Fruit fly (Drosophila melanogaster): ENCODE results near the gene XNP.

Gene XNP

DNA sequence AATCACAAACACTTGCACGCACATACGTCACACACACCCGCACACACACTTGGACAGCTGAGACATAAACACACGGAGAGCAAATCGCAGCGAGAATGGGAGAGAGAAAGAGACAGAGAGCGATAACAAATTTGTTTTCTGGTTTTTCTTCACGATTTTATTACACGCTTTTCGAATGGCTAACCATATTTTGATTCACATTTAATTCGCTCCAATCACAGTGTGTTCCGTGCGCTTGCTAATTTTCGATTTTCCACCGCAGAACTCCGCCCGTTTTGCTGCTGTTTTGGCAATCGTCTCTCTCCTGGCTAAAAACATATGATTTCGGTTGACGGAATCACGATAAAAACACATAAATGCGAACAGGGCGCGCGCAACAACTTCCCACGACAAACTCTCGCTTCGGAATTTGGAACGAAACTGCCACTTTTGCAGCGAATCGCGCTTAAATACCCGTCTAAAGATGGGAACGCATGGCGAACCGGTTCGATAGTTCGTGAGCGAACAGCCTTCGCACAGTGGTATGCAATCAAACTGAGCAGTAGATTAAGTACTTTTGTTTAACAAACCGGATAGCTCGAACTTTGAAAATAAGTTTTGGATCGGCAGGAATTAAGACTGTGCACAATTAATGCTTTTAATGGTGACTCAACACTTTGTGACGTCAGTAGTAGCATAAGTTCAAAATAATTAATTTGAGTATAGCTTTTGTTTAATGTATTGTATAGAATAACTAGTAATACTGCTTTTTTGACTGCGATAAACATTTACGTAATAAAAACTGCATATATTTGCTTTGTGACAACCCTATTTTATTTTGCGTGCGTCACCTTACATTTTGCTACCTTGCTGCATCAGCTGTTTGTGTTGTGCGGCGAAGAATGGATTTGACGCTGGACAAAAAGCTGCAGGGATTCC is 9.7 kb downstream of the XNP start, which contains the start of the genes Fur1 and Vps33B (continued):
- peak; percentile 96 for TF ChIP-seq tup (GFP tag; optimal IDR thresholded peaks at IDR 0.05)
- peak; percentile 98 for TF ChIP-seq CoRest (tag; optimal IDR thresholded peaks at IDR 0.05)
- peak; percentile 80 for TF ChIP-seq Lim3 (GFP tag; IDR thresholded peaks at IDR 0.05)
- TF ChIP-seq klu (GFP tag; IDR thresholded peaks at IDR 0.05) = peak; percentile 95
- TF ChIP-seq Drgx (GFP tag; IDR thresholded peaks at IDR 0.05) = peak; percentile 95
- TF ChIP-seq CG31224 (GFP tag; IDR thresholded peaks at IDR 0.05) = peak; percentile 86
- peak; percentile 90 for TF ChIP-seq CG15073 (GFP tag; optimal IDR thresholded peaks at IDR 0.05)
- TF ChIP-seq CG6854 (GFP tag; optimal IDR thresholded peaks at IDR 0.05) = peak; percentile 94
- peak; percentile 62 for TF ChIP-seq pfk (GFP tag; optimal IDR thresholded peaks at IDR 0.05)
- peak; percentile 98 for TF ChIP-seq NC2α (GFP tag; optimal IDR thresholded peaks at IDR 0.05)
- TF ChIP-seq CG13123 (GFP tag; optimal IDR thresholded peaks at IDR 0.05) = peak; percentile 94
- peak; percentile 98 for TF ChIP-seq Chrac-16 (GFP tag; optimal IDR thresholded peaks at IDR 0.05)
- TF ChIP-seq Antp (GFP tag; optimal IDR thresholded peaks at IDR 0.05) = peak; percentile 98
- TF ChIP-seq zen2 (GFP tag; IDR thresholded peaks at IDR 0.05; ENCODE audit: partially characterized antibody) = peak; percentile 74
- TF ChIP-seq amos (GFP tag; IDR thresholded peaks at IDR 0.05; ENCODE audit: partially characterized antibody) = peak; percentile 88
- peak; percentile 93 for TF ChIP-seq CG3847 (GFP tag; IDR thresholded peaks at IDR 0.05)
- peak; percentile 97 for TF ChIP-seq CG2678 (tag; optimal IDR thresholded peaks at IDR 0.05)
- peak; percentile 97; the same call in 1 of the 2 replicates for TF ChIP-seq vvl (GFP tag; IDR thresholded peaks at IDR 0.05)
- peak; percentile 95 for TF ChIP-seq HLH3B (GFP tag; IDR thresholded peaks at IDR 0.05)
- TF ChIP-seq shn (GFP tag; optimal IDR thresholded peaks at IDR 0.05) = peak; percentile 99
- peak; percentile 85 for TF ChIP-seq sima (GFP tag; optimal IDR thresholded peaks at IDR 0.05)
- TF ChIP-seq Fer2 (tag; optimal IDR thresholded peaks at IDR 0.05) = peak; percentile 93
- peak; percentile 96 for TF ChIP-seq crc (GFP tag; optimal IDR thresholded peaks at IDR 0.05)
- peak; percentile 98 for TF ChIP-seq CG16815 (GFP tag; optimal IDR thresholded peaks at IDR 0.05)
- TF ChIP-seq D (optimal IDR thresholded peaks at IDR 0.05) = no peak
- peak; percentile 95 for TF ChIP-seq D (GFP tag; optimal IDR thresholded peaks at IDR 0.05)
- peak; percentile 88 for TF ChIP-seq CG42726 (GFP tag; IDR thresholded peaks at IDR 0.05; ENCODE audit: partially characterized antibody)
- TF ChIP-seq Nf-YB (GFP tag; optimal IDR thresholded peaks at IDR 0.05) = peak; percentile 84
- no peak; the same call in 1 of the 2 replicates for TF ChIP-seq Gsc (GFP tag; IDR thresholded peaks at IDR 0.05)
- TF ChIP-seq Fer1 (GFP tag; optimal IDR thresholded peaks at IDR 0.05) = peak; percentile 96
- TF ChIP-seq bigmax (GFP tag; optimal IDR thresholded peaks at IDR 0.05) = no peak
- peak; percentile 93 for TF ChIP-seq Spps (tag; optimal IDR thresholded peaks at IDR 0.05)
- peak; percentile 99 for TF ChIP-seq CG17361 (GFP tag; IDR thresholded peaks at IDR 0.05)
- TF ChIP-seq Scr (GFP tag; IDR thresholded peaks at IDR 0.05; ENCODE audit: partially characterized antibody) = peak; percentile 79
- TF ChIP-seq Max (GFP tag; optimal IDR thresholded peaks at IDR 0.05) = peak; percentile 99
- peak; percentile 95 for TF ChIP-seq Dbx (GFP tag; IDR thresholded peaks at IDR 0.05)
- peak; percentile 95 for TF ChIP-seq Dek (tag; optimal IDR thresholded peaks at IDR 0.05)
- TF ChIP-seq Dfd (GFP tag; optimal IDR thresholded peaks at IDR 0.05) = no peak
- no peak; the same call in 1 of the 2 replicates for TF ChIP-seq CG4360 (GFP tag; IDR thresholded peaks at IDR 0.05)
- peak; percentile 70; the same call in 1 of the 2 replicates for TF ChIP-seq CG11696 (GFP tag; IDR thresholded peaks at IDR 0.05)
- peak; percentile 92 for TF ChIP-seq CG17385 (GFP tag; optimal IDR thresholded peaks at IDR 0.05)
- no peak for TF ChIP-seq CG8478 (optimal IDR thresholded peaks at IDR 0.05)
- TF ChIP-seq CG4404 (GFP tag; IDR thresholded peaks at IDR 0.05) = peak; percentile 94
- peak; percentile 96 for TF ChIP-seq Ets97D (GFP tag; optimal IDR thresholded peaks at IDR 0.05)
- TF ChIP-seq CG11560 (tag; IDR thresholded peaks at IDR 0.05) = no peak; the same call in 2 of the 3 replicates
- peak; percentile 97 for TF ChIP-seq NC2β (GFP tag; optimal IDR thresholded peaks at IDR 0.05)
- TF ChIP-seq toy (GFP tag; IDR thresholded peaks at IDR 0.05) = peak; percentile 69
- peak; percentile 78 for TF ChIP-seq CG43689 (GFP tag; IDR thresholded peaks at IDR 0.05)
- TF ChIP-seq HLH54F (GFP tag; optimal IDR thresholded peaks at IDR 0.05) = peak; percentile 99
- peak; percentile 88 for TF ChIP-seq Mrtf (GFP tag; IDR thresholded peaks at IDR 0.05)

All from whole organism, embryonic.